Worm (Caenorhabditis elegans) whole organism, L1 larva: ENCODE results near the gene sorf-1.

Experiments
- dpl-1 ChIP-seq, 3 experiments: fragments of 150-350 bp in 2 of 3; sonication (generic microtip) in 1 of 3; optimal IDR thresholded peaks; 2 replicates each; lab custom pipeline; 2014 to 2017; ENCODE audit warnings: missing biosample characterization in 3 of 3, missing genetic modification characterization in 3 of 3, missing genetic modification reagents in 3 of 3
- fos-1 ChIP-seq: fragments of 150-350 bp; optimal IDR thresholded peaks from 2 replicates; lab custom pipeline; 2014; ENCODE audit warnings: missing biosample characterization, missing genetic modification characterization
- isw-1 ChIP-seq: fragments of 200-800 bp; sonication (Bioruptor generic); IDR thresholded peaks from 2 replicates; pipeline ENCODE4 v1.3.6; 2022; ENCODE audit warnings: missing genetic modification characterization, missing compliant biosample characterization
- jun-1 ChIP-seq: fragments of 150-350 bp; optimal IDR thresholded peaks from 2 replicates; lab custom pipeline; 2014; ENCODE audit warnings: missing biosample characterization, missing genetic modification reagents, missing genetic modification characterization
- lin-39 ChIP-seq: fragments of 150-350 bp; optimal IDR thresholded peaks from 2 replicates; lab custom pipeline; 2014; ENCODE audit warnings: missing biosample characterization, missing genetic modification reagents, missing genetic modification characterization
- nhr-71 ChIP-seq: sonication (generic microtip); optimal IDR thresholded peaks from 2 replicates; lab custom pipeline; 2016; ENCODE audit warnings: mild to moderate bottlenecking, missing genetic modification characterization, moderate library complexity, missing compliant biosample characterization
- nhr-76 ChIP-seq: sonication (generic microtip); optimal IDR thresholded peaks from 2 replicates; lab custom pipeline; 2017; ENCODE audit warnings: missing biosample characterization, missing genetic modification characterization
- tbx-2 ChIP-seq: sonication (generic microtip); optimal IDR thresholded peaks from 2 replicates; lab custom pipeline; 2016; ENCODE audit warnings: missing genetic modification characterization, missing compliant biosample characterization
- unc-62 ChIP-seq: fragments of 150-350 bp; optimal IDR thresholded peaks from 2 replicates; lab custom pipeline; 2014; ENCODE audit warnings: missing biosample characterization, missing genetic modification reagents, missing genetic modification characterization
- zag-1 ChIP-seq: fragments of 150-350 bp; optimal IDR thresholded peaks from 2 replicates; lab custom pipeline; 2014; ENCODE audit warnings: missing biosample characterization, missing genetic modification characterization

- TF ChIP-seq unc-62 (GFP tag; lab: Kevin White, UChicago) (no peak), zag-1 (tag; lab: Kevin White, UChicago) (no peak), jun-1 (tag; lab: Kevin White, UChicago) (no peak), nhr-76 (tag; lab: Kevin White, UChicago) (no peak), nhr-71 (tag; lab: Kevin White, UChicago) (no peak), lin-39 (no peak), dpl-1 (GFP tag; optimal IDR thresholded peaks at IDR 0.05; lab: Kevin White, UChicago) (no peak), isw-1 (GFP tag; lab: Robert Waterston, UW) (no peak), fos-1 (tag; lab: Kevin White, UChicago) (no peak), tbx-2 (tag; lab: Kevin White, UChicago) (no peak)
Measured at ce11 chrX:3408717-3409303, 29.8 kb upstream of the sorf-1 start.
